Fruit fly (Drosophila melanogaster) whole organism: Measurements from ENCODE around the gene RpS9.

Source experiments
- pan ChIP-seq: fragments of >200 bp; optimal IDR thresholded peaks from 2 replicates; lab custom pipeline; 2017
- usp ChIP-seq: fragments of >200 bp; optimal IDR thresholded peaks from 2 replicates; lab custom pipeline; 2017; ENCODE audit warnings: missing biosample characterization, missing genetic modification characterization, mixed read lengths

dm6 chr3L:9497249-9497648 lies 14.1 kb downstream of the RpS9 start:
- TF ChIP-seq usp (GFP tag; lab: Kevin White, UChicago) = no peak
- no peak for TF ChIP-seq pan
